Worm (Caenorhabditis elegans) whole organism, early embryonic: ENCODE results near the gene W09B6.4.

Experiments used
- B0310.2 ChIP-seq: sonication (generic microtip); optimal IDR thresholded peaks from 2 replicates; lab custom pipeline; 2016; ENCODE audit warnings: mild to moderate bottlenecking, missing genetic modification characterization, missing compliant biosample characterization
- F13C5.2 ChIP-seq: sonication (generic microtip); optimal IDR thresholded peaks from 2 replicates; lab custom pipeline; 2017; ENCODE audit warnings: mild to moderate bottlenecking, missing genetic modification characterization, inconsistent platforms, missing compliant biosample characterization
- aly-1 ChIP-seq: sonication (generic microtip); optimal IDR thresholded peaks from 2 replicates; lab custom pipeline; 2016; ENCODE audit warnings: missing genetic modification characterization, missing compliant biosample characterization
- ama-1 ChIP-seq: fragments of 150-350 bp; optimal IDR thresholded peaks from 2 replicates; lab custom pipeline; 2014
- ceh-13 ChIP-seq: fragments of 200-800 bp; sonication (Bioruptor generic); optimal IDR thresholded peaks from 2 replicates; lab custom pipeline; 2018; ENCODE audit warnings: mild to moderate bottlenecking, missing genetic modification characterization, missing compliant biosample characterization
- ets-7 ChIP-seq: sonication (generic microtip); optimal IDR thresholded peaks from 2 replicates; lab custom pipeline; 2016; ENCODE audit warnings: missing genotype, missing genetic modification characterization, missing compliant biosample characterization
- flt-1 ChIP-seq: fragments of 200-800 bp; sonication (Bioruptor generic); IDR thresholded peaks from 2 replicates; pipeline ENCODE4 v1.3.6; 2022; ENCODE audit warnings: missing genetic modification characterization, missing compliant biosample characterization
- hmbx-1 ChIP-seq: sonication (generic microtip); optimal IDR thresholded peaks from 2 replicates; lab custom pipeline; 2016; ENCODE audit warnings: mild to moderate bottlenecking, missing genetic modification characterization, missing compliant biosample characterization
- hnd-1 ChIP-seq: sonication (generic microtip); optimal IDR thresholded peaks from 2 replicates; lab custom pipeline; 2016; ENCODE audit warnings: missing genetic modification characterization, missing compliant biosample characterization
- pes-1 ChIP-seq: fragments of 200-800 bp; sonication (Bioruptor generic); IDR thresholded peaks from 2 replicates; pipeline ENCODE4 v1.3.6; 2022; ENCODE audit warnings: missing genetic modification reagents, missing genetic modification characterization, missing compliant biosample characterization
- scrt-1 ChIP-seq: fragments of 200-800 bp; sonication (Bioruptor generic); IDR thresholded peaks from 2 replicates; pipeline ENCODE4 v1.3.6; 2022; ENCODE audit warnings: missing genetic modification characterization, missing compliant biosample characterization

DNA sequence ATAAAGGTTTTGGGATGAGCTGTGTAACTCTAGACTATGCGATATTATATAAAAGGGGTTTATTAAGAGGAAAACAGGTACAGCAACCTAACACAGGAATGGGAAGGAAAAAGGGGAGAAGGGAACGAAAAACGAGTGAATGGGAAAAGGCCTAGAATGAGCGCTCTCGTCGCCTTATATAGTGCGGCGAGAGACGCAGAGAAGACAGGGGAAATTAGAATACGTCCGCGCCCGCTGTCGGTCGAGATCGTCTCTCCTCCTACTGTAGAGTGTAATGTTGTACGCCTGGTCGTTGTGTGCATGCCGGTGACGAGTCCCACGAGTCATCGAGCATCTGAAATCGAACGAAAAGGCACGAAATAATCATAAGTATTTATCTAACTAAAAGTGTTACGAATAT, 12.7 kb upstream of the W09B6.4 start:
- TF ChIP-seq ama-1 (lab: Kevin White, UChicago) = no peak
- no peak for TF ChIP-seq hnd-1
- 0 out of 2 replicates have a peak, but pooled peaks have one; percentile 13 for TF ChIP-seq scrt-1 (GFP tag; lab: Robert Waterston, UW)
- TF ChIP-seq ets-7 (tag; lab: Kevin White, UChicago) = no peak
- peak; percentile 34; the same call in 1 of the 2 replicates for TF ChIP-seq flt-1 (GFP tag; lab: Robert Waterston, UW)
- no peak for TF ChIP-seq ceh-13 (GFP tag; lab: Kevin White, UChicago)
- no peak for TF ChIP-seq hmbx-1 (tag; lab: Kevin White, UChicago)
- no peak for TF ChIP-seq B0310.2 (tag; lab: Kevin White, UChicago)
- no peak for TF ChIP-seq F13C5.2 (tag; lab: Kevin White, UChicago)
- no peak for TF ChIP-seq pes-1 (GFP tag; lab: Robert Waterston, UW)
- TF ChIP-seq aly-1 = no peak
